Worm (Caenorhabditis elegans) whole organism, midembryonic: ENCODE results near the gene nhx-3.

ENCODE experiments used
- T22C8.4 ChIP-seq: fragments of 200-800 bp; sonication (Bioruptor generic); IDR thresholded peaks from 2 replicates; pipeline ENCODE4 v1.3.6; 2022; ENCODE audit warnings: missing genetic modification characterization, missing compliant biosample characterization
- cog-1 ChIP-seq: sonication (generic microtip); optimal IDR thresholded peaks from 2 replicates; lab custom pipeline; 2016; ENCODE audit warnings: missing genetic modification characterization, missing compliant biosample characterization
- flt-1 ChIP-seq: fragments of 200-800 bp; sonication (Bioruptor generic); IDR thresholded peaks from 2 replicates; pipeline ENCODE4 v1.3.6; 2022; ENCODE audit warnings: missing genetic modification characterization, missing compliant biosample characterization
- klf-2 ChIP-seq: fragments of 200-800 bp; sonication (Bioruptor generic); conservative IDR thresholded peaks from 2 replicates; pipeline ENCODE4 v1.3.6; 2022; ENCODE audit warnings: missing genetic modification reagents, missing genetic modification characterization, missing compliant biosample characterization
- med-1 ChIP-seq: sonication (generic microtip); optimal IDR thresholded peaks from 2 replicates; lab custom pipeline; 2017; ENCODE audit warnings: missing genetic modification characterization, mild to moderate bottlenecking, missing compliant biosample characterization, antibody characterized with exemption, missing genetic modification reagents; ENCODE audit not compliant: insufficient read depth
- ref-1 ChIP-seq: fragments of 200-800 bp; sonication (Bioruptor generic); conservative IDR thresholded peaks from 2 replicates; pipeline ENCODE4 v1.3.6; 2022; ENCODE audit warnings: missing genetic modification reagents, missing genetic modification characterization, missing compliant biosample characterization
- tab-1 ChIP-seq: fragments of 200-800 bp; sonication (Bioruptor generic); IDR thresholded peaks from 2 replicates; pipeline ENCODE4 v1.3.6; 2022; ENCODE audit warnings: missing genetic modification characterization, missing compliant biosample characterization
- ztf-23 ChIP-seq: fragments of 200-800 bp; sonication (Bioruptor generic); IDR thresholded peaks from 2 replicates; pipeline ENCODE4 v1.3.6; 2022; ENCODE audit warnings: missing genetic modification reagents, missing genetic modification characterization, missing compliant biosample characterization
- ztf-29 ChIP-seq: fragments of 200-800 bp; sonication (Bioruptor generic); IDR thresholded peaks from 2 replicates; pipeline ENCODE4 v1.3.6; 2022; ENCODE audit warnings: missing genetic modification reagents, missing genetic modification characterization, missing compliant biosample characterization

The nhx-3 gene

ce11 chrV:7555875-7556274 is 10.6 kb upstream of the nhx-3 start:
- no peak for TF ChIP-seq T22C8.4
- TF ChIP-seq tab-1 (GFP tag; lab: Robert Waterston, UW): no peak
- no peak for TF ChIP-seq ztf-29 (GFP tag; lab: Robert Waterston, UW)
- no peak for TF ChIP-seq ref-1 (GFP tag; lab: Robert Waterston, UW)
- no peak for TF ChIP-seq ztf-23
- TF ChIP-seq med-1 (GFP tag; lab: Kevin White, UChicago): no peak

DNA sequence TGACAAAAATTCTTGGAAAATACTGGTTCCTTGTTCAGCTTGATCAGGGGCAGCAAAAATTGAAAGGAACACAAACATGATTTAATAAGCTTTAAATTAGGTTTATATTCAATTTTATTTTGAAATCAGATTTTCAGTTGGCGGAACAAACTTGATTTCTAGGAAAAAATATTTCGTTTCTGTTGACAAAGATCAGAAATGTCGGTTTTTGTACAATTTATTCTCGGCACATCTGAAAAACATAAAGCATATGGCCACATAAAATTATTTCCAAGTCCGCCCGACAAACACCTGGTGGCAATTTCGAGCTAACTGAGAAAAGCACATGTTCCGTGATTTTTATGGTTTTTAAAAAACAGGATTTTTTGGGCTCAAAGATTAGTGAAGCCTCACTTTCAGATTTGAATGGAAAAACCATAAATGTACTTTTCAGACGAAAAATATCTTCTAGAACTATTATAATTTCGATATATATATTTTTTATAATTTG is 8.6 kb upstream of the nhx-3 start, which contains the start of gene ttr-10:
TSS of gene ttr-10 (minus strand) at position 51 of the 490 bp plus-strand sequence.
- TF ChIP-seq cog-1 (tag; lab: Kevin White, UChicago) (no peak), klf-2 (GFP tag; lab: Robert Waterston, UW) (no peak), T22C8.4 (no peak), ztf-29 (GFP tag; lab: Robert Waterston, UW) (no peak), flt-1 (GFP tag; lab: Robert Waterston, UW) (no peak), med-1 (GFP tag; lab: Kevin White, UChicago) (no peak), ref-1 (GFP tag; lab: Robert Waterston, UW) (no peak), tab-1 (GFP tag; lab: Robert Waterston, UW) (no peak), ztf-23 (no peak)

DNA sequence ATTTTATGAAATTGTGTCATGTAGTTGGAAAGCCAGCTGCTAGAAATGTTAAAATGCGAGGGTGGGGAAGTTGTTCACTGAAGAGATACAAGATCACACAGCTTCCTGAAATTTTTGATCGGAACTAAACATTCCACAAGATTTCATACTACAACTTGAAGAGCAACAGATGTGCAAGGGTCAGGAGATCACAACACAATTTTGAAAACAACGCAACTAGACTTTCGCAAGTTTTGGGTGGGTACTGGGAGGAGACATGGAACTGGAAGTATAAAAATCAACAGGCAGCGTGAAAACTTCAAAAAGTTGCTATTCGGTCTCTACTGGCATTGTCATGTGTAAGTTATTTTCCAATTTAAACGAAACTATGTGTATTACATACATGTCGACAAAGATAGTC is 6.5 kb upstream of the nhx-3 start, which contains the start of gene F19F10.3:
TSS of gene F19F10.3 (plus strand) at position 301 of the 400 bp plus-strand sequence.
- no peak for TF ChIP-seq cog-1 (tag; lab: Kevin White, UChicago)
- TF ChIP-seq T22C8.4: no peak
- TF ChIP-seq tab-1 (GFP tag; lab: Robert Waterston, UW): no peak
- TF ChIP-seq flt-1 (GFP tag; lab: Robert Waterston, UW): no peak
- no peak for TF ChIP-seq klf-2 (GFP tag; lab: Robert Waterston, UW)

ce11 chrV:7548499-7548898 is 3.2 kb upstream of the nhx-3 start:
- peak; percentile 89 for TF ChIP-seq flt-1 (GFP tag; lab: Robert Waterston, UW)
- peak; percentile 59; the same call in 1 of the 2 replicates for TF ChIP-seq klf-2 (GFP tag; lab: Robert Waterston, UW)
- TF ChIP-seq ztf-23: peak; percentile 81
- TF ChIP-seq tab-1 (GFP tag; lab: Robert Waterston, UW): peak; percentile 79

DNA sequence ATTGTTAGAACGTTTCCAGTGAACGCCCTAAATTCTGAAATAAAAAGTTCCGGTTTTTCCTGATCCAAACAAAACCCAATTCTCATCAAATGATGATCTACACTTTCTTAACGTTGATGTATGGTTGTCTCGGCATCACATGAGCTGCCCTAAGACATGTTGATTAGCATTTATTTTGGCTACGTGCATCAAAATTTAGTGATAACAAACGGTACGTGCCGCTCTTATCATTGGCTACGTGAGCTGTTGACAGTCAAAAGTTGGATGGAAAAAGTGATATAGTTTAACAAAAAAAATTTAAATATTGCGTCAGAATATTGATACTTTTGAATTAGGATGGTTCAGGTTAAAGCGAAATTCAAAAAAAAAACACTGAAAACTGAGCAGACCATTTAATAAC is 2.7 kb upstream of the nhx-3 start:
- TF ChIP-seq ztf-29 (GFP tag; lab: Robert Waterston, UW) (no peak), cog-1 (tag; lab: Kevin White, UChicago) (no peak), ztf-23 (no peak), tab-1 (GFP tag; lab: Robert Waterston, UW) (no peak), ref-1 (GFP tag; lab: Robert Waterston, UW) (no peak), T22C8.4 (no peak), flt-1 (GFP tag; lab: Robert Waterston, UW) (no peak), klf-2 (GFP tag; lab: Robert Waterston, UW) (no peak), med-1 (GFP tag; lab: Kevin White, UChicago) (no peak)

DNA sequence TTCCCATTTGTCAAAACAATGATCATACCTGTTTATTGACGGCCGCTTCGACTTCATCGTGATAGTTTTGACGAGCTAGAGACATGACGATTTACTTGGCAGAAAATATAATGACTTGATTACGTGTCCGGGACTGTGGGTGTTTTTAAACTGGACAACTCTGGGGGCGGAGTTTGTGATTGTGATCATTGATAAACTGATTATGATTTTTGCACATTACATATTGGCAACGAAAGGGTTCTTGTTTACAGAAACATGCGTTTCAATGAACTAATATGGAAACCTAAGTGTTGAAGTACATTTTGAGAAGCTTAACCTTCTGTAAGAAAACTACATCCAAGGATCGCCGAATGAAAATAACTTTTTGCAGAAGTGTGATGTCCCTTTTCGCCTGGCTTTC is 2.2 kb upstream of the nhx-3 start, which contains the start of gene ftn-1:
TSS of gene ftn-1 (minus strand) at position 101 of the 400 bp plus-strand sequence.
- TF ChIP-seq klf-2 (GFP tag; lab: Robert Waterston, UW) (no peak), med-1 (GFP tag; lab: Kevin White, UChicago) (no peak), tab-1 (GFP tag; lab: Robert Waterston, UW) (no peak), flt-1 (GFP tag; lab: Robert Waterston, UW) (no peak), ztf-23 (no peak)

DNA sequence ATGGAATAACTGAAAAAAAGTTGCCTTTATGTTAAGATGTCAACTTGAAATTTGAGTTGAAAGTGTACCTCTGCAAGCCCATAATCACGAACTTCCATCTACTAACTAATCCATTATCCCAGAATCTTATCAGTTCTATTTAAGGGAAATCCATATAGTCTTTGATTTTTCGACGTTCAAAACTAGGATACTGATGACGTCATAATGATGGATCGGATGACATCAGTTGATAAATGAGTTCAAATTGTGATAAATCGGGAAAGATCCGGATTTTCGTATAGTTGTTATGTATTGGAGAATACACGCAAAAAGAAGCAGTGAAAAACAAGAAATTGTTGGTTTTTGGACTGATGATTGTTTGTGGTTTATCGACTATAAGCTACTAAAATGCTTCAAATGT is 1.6 kb downstream of the nhx-3 start:
- TF ChIP-seq T22C8.4 (no peak), med-1 (GFP tag; lab: Kevin White, UChicago) (no peak), cog-1 (tag; lab: Kevin White, UChicago) (no peak)

DNA sequence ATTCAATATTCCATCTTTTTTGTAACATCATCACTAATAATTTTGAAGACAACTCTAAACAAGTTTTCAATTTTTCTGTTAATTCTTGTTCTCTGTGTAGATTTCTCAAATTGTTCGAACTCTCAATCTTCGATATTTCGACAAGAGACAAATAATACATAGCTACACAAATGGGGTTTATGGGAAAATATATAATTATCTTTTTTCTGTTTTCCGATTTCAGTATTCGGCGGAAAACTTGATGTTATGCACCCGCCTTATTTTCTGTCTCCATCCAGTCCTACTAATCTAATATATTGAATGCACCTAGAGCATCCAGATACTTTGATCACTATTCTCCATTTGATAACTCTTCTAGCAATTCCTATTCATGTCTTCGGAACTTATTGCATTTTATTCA is 6.3 kb downstream of the nhx-3 start, which contains the start of gene srh-268:
TSS of gene srh-268 (plus strand) at position 301 of the 400 bp plus-strand sequence.
- TF ChIP-seq ref-1 (GFP tag; lab: Robert Waterston, UW): no peak
- TF ChIP-seq tab-1 (GFP tag; lab: Robert Waterston, UW): no peak
- no peak for TF ChIP-seq ztf-23
- no peak for TF ChIP-seq klf-2 (GFP tag; lab: Robert Waterston, UW)
- no peak for TF ChIP-seq cog-1 (tag; lab: Kevin White, UChicago)
- no peak for TF ChIP-seq med-1 (GFP tag; lab: Kevin White, UChicago)
- TF ChIP-seq ztf-29 (GFP tag; lab: Robert Waterston, UW): no peak
- no peak for TF ChIP-seq T22C8.4
- TF ChIP-seq flt-1 (GFP tag; lab: Robert Waterston, UW): no peak

- TF ChIP-seq ztf-23: no peak
- TF ChIP-seq flt-1 (GFP tag; lab: Robert Waterston, UW): no peak
- no peak for TF ChIP-seq ref-1 (GFP tag; lab: Robert Waterston, UW)
- TF ChIP-seq klf-2 (GFP tag; lab: Robert Waterston, UW): no peak
- TF ChIP-seq med-1 (GFP tag; lab: Kevin White, UChicago): no peak
These were observed 7.3 kb downstream of the nhx-3 start, which contains the start of gene C54F6.12 for ce11 chrV:7538018-7538417. Gene C54F6.12, minus strand, starts transcription at chrV:7538118.

DNA sequence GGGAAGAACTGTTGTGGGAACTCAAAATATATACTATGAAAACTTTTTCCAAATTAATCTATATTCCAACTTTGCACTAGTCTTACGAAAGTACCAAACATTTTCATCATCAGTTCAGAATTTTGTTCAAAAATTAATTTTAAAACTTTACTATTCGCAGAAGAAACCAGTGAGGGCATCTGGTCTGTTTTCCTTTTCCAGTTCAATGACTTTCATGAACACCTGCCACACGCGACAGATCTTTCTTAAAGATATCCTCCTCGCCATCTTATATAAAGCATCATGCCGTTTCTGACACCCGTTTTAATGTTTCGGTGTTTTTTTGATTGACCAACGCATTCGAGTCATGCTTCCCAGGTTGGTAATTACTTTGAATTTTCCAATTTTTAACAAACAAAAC is 12.4 kb downstream of the nhx-3 start, which contains the start of gene C54F6.3:
TSS of gene C54F6.3 (plus strand) at position 301 of the 400 bp plus-strand sequence.
- no peak for TF ChIP-seq cog-1 (tag; lab: Kevin White, UChicago)
- TF ChIP-seq flt-1 (GFP tag; lab: Robert Waterston, UW): no peak
- TF ChIP-seq tab-1 (GFP tag; lab: Robert Waterston, UW): no peak
- TF ChIP-seq ztf-29 (GFP tag; lab: Robert Waterston, UW): no peak
- TF ChIP-seq T22C8.4: no peak
- TF ChIP-seq ztf-23: no peak
- no peak for TF ChIP-seq ref-1 (GFP tag; lab: Robert Waterston, UW)
- no peak for TF ChIP-seq med-1 (GFP tag; lab: Kevin White, UChicago)
- no peak for TF ChIP-seq klf-2 (GFP tag; lab: Robert Waterston, UW)
